Worm (Caenorhabditis elegans) whole organism, L4/young adult: ENCODE data around the gene F55G1.7.

Source experiments
- W03F9.2 ChIP-seq: fragments of 150-350 bp; optimal IDR thresholded peaks from 2 replicates; lab custom pipeline; 2014; ENCODE audit warnings: missing biosample characterization, missing genetic modification characterization
- dao-5 ChIP-seq: sonication (generic microtip); optimal IDR thresholded peaks from 2 replicates; lab custom pipeline; 2016; ENCODE audit warnings: missing genotype, missing genetic modification characterization, moderate library complexity, missing compliant biosample characterization
- him-1 ChIP-seq: sonication (generic microtip); optimal IDR thresholded peaks from 2 replicates; lab custom pipeline; 2016; ENCODE audit warnings: missing genotype, missing genetic modification reagents, missing genetic modification characterization, missing compliant biosample characterization

Gene F55G1.7

DNA sequence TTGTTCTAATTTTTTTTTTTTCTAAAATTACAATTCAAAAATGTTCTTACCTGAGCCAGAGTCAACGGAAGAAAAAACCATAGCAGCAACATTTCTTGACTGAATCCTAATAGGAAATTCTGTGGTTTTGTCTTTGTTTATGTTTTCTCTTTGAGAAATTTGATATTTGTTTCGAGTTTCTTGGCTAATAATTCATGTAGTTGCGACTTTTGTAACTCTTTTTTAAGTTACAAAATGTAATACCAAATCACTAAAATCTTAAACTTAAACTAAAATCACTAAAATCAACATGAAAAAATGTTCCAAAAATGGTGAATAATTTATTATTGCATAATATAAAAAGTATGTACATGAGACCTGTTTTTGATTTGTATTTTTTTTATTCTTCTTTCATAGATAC, 28.1 kb upstream of the F55G1.7 start, which contains the start of gene egas-4:
TSS of gene egas-4 (minus strand) at position 101 of the 400 bp plus-strand sequence.
- no peak for TF ChIP-seq dao-5 (tag; lab: Kevin White, UChicago)

DNA sequence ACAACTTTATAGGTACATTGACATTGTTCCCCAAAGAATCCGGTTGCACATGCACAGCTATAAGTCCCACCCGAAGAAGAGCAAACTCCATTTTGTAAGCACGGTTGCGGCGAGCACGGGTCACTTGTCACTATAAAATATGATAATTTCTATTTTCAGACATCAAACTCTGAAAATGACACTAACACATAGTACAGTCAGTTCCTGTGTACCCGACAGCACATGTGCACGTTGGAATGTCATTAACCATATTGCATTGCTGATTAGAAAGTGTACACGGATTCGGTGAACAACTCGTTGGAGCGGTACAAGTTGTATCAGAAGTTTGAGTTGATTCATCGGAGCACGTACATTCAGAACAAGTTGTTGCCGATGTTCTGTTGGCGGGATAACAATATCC, 27.6 kb upstream of the F55G1.7 start:
- TF ChIP-seq dao-5 (tag; lab: Kevin White, UChicago) = no peak
- no peak for TF ChIP-seq him-1 (tag; lab: Kevin White, UChicago)
- no peak for TF ChIP-seq W03F9.2

ce11 chrIV:7491464-7491863, 21.8 kb upstream of the F55G1.7 start, which contains the start of gene F55G1.1:
F55G1.1 (plus strand) TSS chrIV:7491764.
- TF ChIP-seq W03F9.2 = no peak
- TF ChIP-seq him-1 (tag; lab: Kevin White, UChicago) = no peak
- no peak for TF ChIP-seq dao-5 (tag; lab: Kevin White, UChicago)

- TF ChIP-seq dao-5 (tag; lab: Kevin White, UChicago) (no peak), W03F9.2 (no peak), him-1 (tag; lab: Kevin White, UChicago) (no peak)
Observed at ce11 chrIV:7488457-7488783, 18.8 kb upstream of the F55G1.7 start.

DNA sequence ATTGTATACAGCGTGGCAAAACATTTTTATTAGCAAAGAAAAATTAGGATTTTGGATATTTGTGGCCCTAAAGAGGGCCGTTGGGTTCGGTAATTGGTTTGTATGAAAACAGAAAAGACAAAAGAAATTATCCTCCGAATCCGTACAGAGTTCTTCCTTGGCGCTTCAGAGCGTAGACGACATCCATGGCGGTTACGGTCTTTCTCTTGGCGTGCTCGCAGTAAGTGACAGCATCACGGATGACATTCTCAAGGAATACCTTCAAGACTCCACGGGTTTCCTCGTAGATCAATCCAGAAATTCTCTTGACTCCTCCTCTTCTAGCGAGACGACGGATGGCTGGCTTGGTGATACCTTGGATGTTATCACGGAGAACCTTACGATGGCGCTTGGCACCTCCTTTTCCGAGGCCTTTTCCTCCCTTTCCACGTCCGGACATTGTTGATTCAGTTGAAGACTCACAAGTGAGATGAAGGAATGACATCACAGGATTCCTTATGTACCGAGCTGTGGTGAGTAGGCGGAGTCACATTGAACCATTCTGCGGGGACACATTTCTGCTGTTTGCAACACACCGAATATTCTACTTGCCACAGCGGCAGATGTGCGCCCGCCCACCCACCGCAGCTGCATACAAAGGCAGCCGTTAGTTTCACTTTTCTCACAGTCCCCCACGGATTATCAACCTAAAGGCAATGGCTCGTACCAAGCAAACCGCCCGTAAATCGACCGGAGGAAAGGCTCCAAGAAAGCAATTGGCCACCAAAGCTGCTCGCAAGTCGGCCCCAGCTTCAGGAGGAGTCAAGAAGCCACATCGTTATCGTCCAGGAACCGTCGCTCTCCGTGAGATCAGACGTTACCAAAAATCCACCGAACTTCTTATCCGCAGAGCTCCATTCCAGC, 18.2 kb upstream of the F55G1.7 start, which contains the start of the genes his-60 and his-59:
TSS of gene his-60 (minus strand) at position 439 of the 903 bp plus-strand sequence.
TSS of gene his-59 (plus strand) at position 696 of the 903 bp plus-strand sequence.
- peak; percentile 12 for TF ChIP-seq dao-5 (tag; lab: Kevin White, UChicago)
- TF ChIP-seq him-1 (tag; lab: Kevin White, UChicago) = no peak
- no peak for TF ChIP-seq W03F9.2

DNA sequence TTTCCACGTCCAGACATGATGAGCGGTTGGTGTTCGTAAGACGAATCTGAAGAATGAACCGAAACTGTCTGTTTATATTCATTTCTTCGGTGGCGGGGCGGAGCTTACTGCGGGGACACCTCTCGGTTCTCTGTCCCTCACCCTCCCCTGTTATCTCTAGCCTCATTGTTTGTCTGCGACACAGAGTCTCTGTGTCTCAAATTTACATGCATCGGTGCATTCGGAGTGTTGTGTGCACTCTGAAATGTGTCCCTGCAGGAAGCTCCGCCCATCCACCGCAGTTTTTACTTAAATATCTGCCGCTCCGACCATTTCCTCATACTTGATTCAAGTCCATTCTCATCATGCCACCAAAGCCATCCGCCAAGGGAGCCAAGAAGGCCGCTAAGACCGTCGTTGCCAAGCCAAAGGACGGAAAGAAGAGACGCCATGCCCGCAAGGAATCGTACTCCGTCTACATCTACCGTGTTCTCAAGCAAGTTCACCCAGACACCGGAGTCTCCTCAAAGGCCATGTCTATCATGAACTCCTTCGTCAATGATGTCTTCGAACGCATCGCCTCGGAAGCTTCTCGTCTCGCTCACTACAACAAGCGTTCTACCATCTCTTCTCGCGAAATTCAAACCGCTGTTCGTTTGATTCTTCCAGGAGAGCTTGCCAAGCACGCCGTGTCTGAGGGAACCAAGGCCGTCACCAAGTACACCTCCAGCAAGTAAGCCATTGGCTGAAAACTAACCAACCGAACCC, 16.7 kb upstream of the F55G1.7 start, which contains the start of the genes his-61 and his-62:
TSS of gene his-61 (minus strand) at position 17 of the 747 bp plus-strand sequence.
TSS of gene his-62 (plus strand) at position 345 of the 747 bp plus-strand sequence.
- TF ChIP-seq him-1 (tag; lab: Kevin White, UChicago) (no peak), W03F9.2 (no peak), dao-5 (tag; lab: Kevin White, UChicago) (no peak)

- TF ChIP-seq him-1 (tag; lab: Kevin White, UChicago) = no peak
- TF ChIP-seq dao-5 (tag; lab: Kevin White, UChicago) = no peak
- TF ChIP-seq W03F9.2 = no peak
Observed at ce11 chrIV:7478134-7478533, 8.5 kb upstream of the F55G1.7 start, which contains the start of gene rod-1. rod-1 (plus strand) TSS chrIV:7478452.

DNA sequence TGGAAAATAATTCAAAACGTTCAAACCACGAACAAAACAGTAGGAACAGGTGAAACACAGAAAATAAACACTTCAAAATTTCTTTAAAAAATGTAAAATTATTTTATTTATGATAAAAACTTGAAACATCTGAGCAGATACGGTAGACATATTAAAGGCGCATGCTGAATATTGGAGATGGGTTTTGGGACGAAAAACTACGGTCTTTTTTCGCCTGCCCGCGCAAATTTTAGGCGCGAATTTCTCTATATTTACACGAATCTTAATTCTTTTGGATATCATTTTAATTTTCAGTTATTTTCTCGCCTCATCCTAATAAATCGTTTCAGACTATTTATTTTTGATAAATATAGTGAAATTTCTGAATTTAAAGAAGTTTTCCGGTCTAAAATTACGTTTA, 8.1 kb upstream of the F55G1.7 start:
- no peak for TF ChIP-seq dao-5 (tag; lab: Kevin White, UChicago)
- TF ChIP-seq W03F9.2 = no peak
- TF ChIP-seq him-1 (tag; lab: Kevin White, UChicago) = no peak

DNA sequence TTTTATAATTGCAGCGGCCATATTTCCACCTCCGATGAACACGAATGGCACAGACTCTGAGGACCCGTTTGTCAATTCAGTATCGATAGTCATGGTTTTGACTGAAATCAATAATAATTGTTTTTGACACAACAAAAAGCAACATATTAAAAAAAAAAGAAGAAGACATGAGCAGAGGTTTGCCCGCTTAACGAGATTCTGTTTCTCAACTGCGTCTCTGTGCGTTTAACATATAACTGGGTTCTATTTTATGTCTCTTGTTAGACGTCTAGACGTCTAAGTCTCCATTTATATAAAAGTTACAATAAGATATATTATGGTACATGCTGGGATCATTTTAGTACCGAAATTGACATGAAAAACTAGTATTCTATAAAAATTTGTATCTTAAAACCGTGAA, 7.6 kb upstream of the F55G1.7 start, which contains the start of gene pycr-4:
TSS of gene pycr-4 (minus strand) at position 101 of the 400 bp plus-strand sequence.
- TF ChIP-seq dao-5 (tag; lab: Kevin White, UChicago) (no peak), him-1 (tag; lab: Kevin White, UChicago) (no peak), W03F9.2 (no peak)

DNA sequence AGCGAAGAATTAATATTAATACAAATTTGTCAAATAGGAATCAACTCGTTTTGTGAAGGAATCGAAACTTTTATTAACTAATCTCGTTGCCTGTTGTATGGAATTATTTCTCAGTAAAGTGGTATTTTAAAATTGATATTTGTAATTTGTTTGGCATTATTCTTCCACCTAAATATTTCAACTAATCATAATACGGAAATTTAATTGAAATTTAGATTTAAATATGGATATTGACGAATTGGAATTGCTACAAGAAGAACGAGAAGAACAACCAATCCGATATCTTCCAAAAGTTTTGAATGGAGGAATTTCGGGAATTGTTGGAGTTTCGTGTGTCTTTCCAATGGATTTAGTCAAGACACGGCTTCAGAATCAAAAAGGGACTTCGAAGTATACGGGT, 5.2 kb upstream of the F55G1.7 start, which contains the start of gene slc-25A18.2:
TSS of gene slc-25A18.2 (plus strand) at position 216 of the 400 bp plus-strand sequence.
- no peak for TF ChIP-seq him-1 (tag; lab: Kevin White, UChicago)
- TF ChIP-seq dao-5 (tag; lab: Kevin White, UChicago) = no peak
- TF ChIP-seq W03F9.2 = no peak

- TF ChIP-seq dao-5 (tag; lab: Kevin White, UChicago) = no peak
Observed at ce11 chrIV:7473159-7473649, 3.6 kb upstream of the F55G1.7 start, which contains the start of the genes plk-3 and F55G1.6. plk-3 (minus strand) TSS chrIV:7473209. F55G1.6 (plus strand) TSS chrIV:7473517.

- no peak for TF ChIP-seq W03F9.2
- no peak for TF ChIP-seq dao-5 (tag; lab: Kevin White, UChicago)
- TF ChIP-seq him-1 (tag; lab: Kevin White, UChicago) = no peak
Observed at ce11 chrIV:7468638-7469037, 994 bp downstream of the F55G1.7 start.

ce11 chrIV:7467170-7467569, 2.5 kb downstream of the F55G1.7 start:
- no peak for TF ChIP-seq W03F9.2
- no peak for TF ChIP-seq dao-5 (tag; lab: Kevin White, UChicago)
- TF ChIP-seq him-1 (tag; lab: Kevin White, UChicago) = no peak
